Fruit fly (Drosophila melanogaster): ENCODE results near the gene Ca-beta.

Gene Ca-beta

DNA sequence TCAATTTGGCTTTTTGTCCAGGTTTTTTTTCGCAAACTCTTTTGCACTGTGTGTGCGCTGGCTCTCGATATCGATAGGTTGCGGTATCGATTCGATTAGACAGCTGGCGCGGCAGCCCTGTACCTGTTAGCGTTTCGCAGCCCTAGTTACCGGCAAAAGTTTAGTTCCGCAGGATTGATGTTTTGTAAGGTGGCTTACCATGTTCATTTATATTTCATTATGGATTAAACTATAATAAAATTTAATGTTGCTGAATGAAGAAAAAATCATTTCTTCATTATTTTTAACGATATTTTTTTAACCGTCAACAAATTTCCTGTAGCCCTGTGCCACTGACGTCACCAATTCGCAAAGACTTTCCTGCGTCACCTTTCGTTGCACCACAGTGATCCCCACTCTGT lies 96.8 kb downstream of the Ca-beta start, which contains the start of gene Reps (continued):
- peak; percentile 98 for TF ChIP-seq dmrt99B (tag; optimal IDR thresholded peaks at IDR 0.05)
- TF ChIP-seq org-1 (GFP tag; optimal IDR thresholded peaks at IDR 0.05), result peak; percentile 95
- peak; percentile 99 for TF ChIP-seq Hr3 (GFP tag; optimal IDR thresholded peaks at IDR 0.05)
- peak; percentile 97 for TF ChIP-seq CG2202 (tag; optimal IDR thresholded peaks at IDR 0.05)
- no peak for TF ChIP-seq tna (GFP tag; IDR thresholded peaks at IDR 0.05; ENCODE audit: partially characterized antibody)
- peak; percentile 98 for TF ChIP-seq Dip3 (GFP tag; optimal IDR thresholded peaks at IDR 0.05)
- TF ChIP-seq CG13287 (GFP tag; IDR thresholded peaks at IDR 0.05; ENCODE audit: partially characterized antibody), result peak; percentile 81
- TF ChIP-seq pfk (GFP tag; optimal IDR thresholded peaks at IDR 0.05), result peak; percentile 70
- peak; percentile 98 for TF ChIP-seq pum (GFP tag; optimal IDR thresholded peaks at IDR 0.05)
- TF ChIP-seq dimm (GFP tag; IDR thresholded peaks at IDR 0.05), result peak; percentile 96
- peak; percentile 99 for TF ChIP-seq zen (tag; optimal IDR thresholded peaks at IDR 0.05)
- peak; percentile 99 for TF ChIP-seq klu (GFP tag; IDR thresholded peaks at IDR 0.05)
- peak; percentile 97 for TF ChIP-seq CG11504 (tag; optimal IDR thresholded peaks at IDR 0.05)
- TF ChIP-seq CG3726 (GFP tag; IDR thresholded peaks at IDR 0.05), result peak; percentile 98
- TF ChIP-seq vfl (GFP tag; optimal IDR thresholded peaks at IDR 0.05), result peak; percentile 97
- peak; percentile 99 for TF ChIP-seq lilli (GFP tag; optimal IDR thresholded peaks at IDR 0.05)
- TF ChIP-seq en (GFP tag; optimal IDR thresholded peaks at IDR 0.05), result peak; percentile 95
- TF ChIP-seq tin (GFP tag; optimal IDR thresholded peaks at IDR 0.05), result peak; percentile 99
- peak; percentile 96 for TF ChIP-seq B-H2 (GFP tag; optimal IDR thresholded peaks at IDR 0.05)
- TF ChIP-seq repo (GFP tag; optimal IDR thresholded peaks at IDR 0.05), result peak; percentile 96
- TF ChIP-seq ranshi (GFP tag; IDR thresholded peaks at IDR 0.05), result peak; percentile 99
- no peak for TF ChIP-seq lov (optimal IDR thresholded peaks at IDR 0.05)
- peak; percentile 98 for TF ChIP-seq lov (GFP tag; IDR thresholded peaks at IDR 0.05)
- TF ChIP-seq TFAM (GFP tag; optimal IDR thresholded peaks at IDR 0.05), result peak; percentile 91
- TF ChIP-seq CG31441 (GFP tag; IDR thresholded peaks at IDR 0.05), result peak; percentile 99
- TF ChIP-seq gsb (GFP tag; IDR thresholded peaks at IDR 0.05), result peak; percentile 97
- no peak for TF ChIP-seq sc (optimal IDR thresholded peaks at IDR 0.05)
- TF ChIP-seq sc (GFP tag; optimal IDR thresholded peaks at IDR 0.05), result peak; percentile 99
- TF ChIP-seq ewg (GFP tag; optimal IDR thresholded peaks at IDR 0.05), result peak; percentile 97
- peak; percentile 56; the same call in 1 of the 2 replicates for TF ChIP-seq hbn (GFP tag; IDR thresholded peaks at IDR 0.05; ENCODE audit: partially characterized antibody)
- peak; percentile 94 for TF ChIP-seq CG2116 (GFP tag; optimal IDR thresholded peaks at IDR 0.05)
- TF ChIP-seq CG10565 (GFP tag; optimal IDR thresholded peaks at IDR 0.05), result peak; percentile 95
- TF ChIP-seq CG1024 (GFP tag; IDR thresholded peaks at IDR 0.05), result peak; percentile 96
- peak; percentile 98 for TF ChIP-seq CG18764 (GFP tag; optimal IDR thresholded peaks at IDR 0.05)
- TF ChIP-seq GATAe (GFP tag; conservative IDR thresholded peaks at IDR 0.05), result peak; percentile 98
- peak; percentile 97 for TF ChIP-seq gcm (GFP tag; optimal IDR thresholded peaks at IDR 0.05)
- peak; percentile 90 for TF ChIP-seq CG30020 (tag; optimal IDR thresholded peaks at IDR 0.05)
- peak; percentile 99 for TF ChIP-seq ap (GFP tag; IDR thresholded peaks at IDR 0.05)
- TF ChIP-seq chif (GFP tag; optimal IDR thresholded peaks at IDR 0.05), result peak; percentile 98 to 99
- TF ChIP-seq CG7963 (GFP tag; IDR thresholded peaks at IDR 0.05; ENCODE audit: partially characterized antibody), result peak; percentile 60; the same call in 2 of the 3 replicates
- TF ChIP-seq CG12219 (GFP tag; optimal IDR thresholded peaks at IDR 0.05), result peak; percentile 96
- peak; percentile 99 for TF ChIP-seq slou (GFP tag; optimal IDR thresholded peaks at IDR 0.05)
- peak; percentile 97 for TF ChIP-seq CG13894 (tag; optimal IDR thresholded peaks at IDR 0.05)
- TF ChIP-seq jumu (GFP tag; optimal IDR thresholded peaks at IDR 0.05), result peak; percentile 98
- peak; percentile 95 for TF ChIP-seq CG1792 (GFP tag; optimal IDR thresholded peaks at IDR 0.05)
- peak; percentile 95 for TF ChIP-seq psq (GFP tag; optimal IDR thresholded peaks at IDR 0.05)
- TF ChIP-seq CG6272 (GFP tag; IDR thresholded peaks at IDR 0.05), result peak; percentile 99
- peak; percentile 95 for TF ChIP-seq dm (GFP tag; optimal IDR thresholded peaks at IDR 0.05)
- peak; percentile 95 for TF ChIP-seq NC2α (GFP tag; optimal IDR thresholded peaks at IDR 0.05)
- TF ChIP-seq Stat92E (GFP tag; optimal IDR thresholded peaks at IDR 0.05), result peak in 1 of 3 experiments; percentile 93
- TF ChIP-seq Gug (GFP tag; IDR thresholded peaks at IDR 0.05), result peak; percentile 99
